Worm (Caenorhabditis elegans): ENCODE data around the gene npr-38.

The npr-38 gene

ce11 chrX:6274270-6274669 is 37.2 kb upstream of the npr-38 start (continued):
- TF ChIP-seq fkh-10 (GFP tag; optimal IDR thresholded peaks at IDR 0.05) (no peak), zfp-3 (GFP tag; conservative IDR thresholded peaks at IDR 0.05) (no peak), ztf-7 (tag; optimal IDR thresholded peaks at IDR 0.05) (peak; percentile 56), daf-12 (tag; optimal IDR thresholded peaks at IDR 0.05) (no peak)

- TF ChIP-seq skn-1 (tag; optimal IDR thresholded peaks at IDR 0.05) (no peak), nhr-28 (tag; optimal IDR thresholded peaks at IDR 0.05) (peak; percentile 38), ceh-44 (GFP tag; IDR thresholded peaks at IDR 0.05) (0 out of 2 replicates have a peak, but pooled peaks have one; percentile 13), nhr-25 (tag; optimal IDR thresholded peaks at IDR 0.05; ENCODE audit: borderline replicate concordance, insufficient read depth) (peak; percentile 60)
These were observed 36.1 kb upstream of the npr-38 start for ce11 chrX:6275343-6275742.

ce11 chrX:6276701-6277100 is 34.8 kb upstream of the npr-38 start:
- TF ChIP-seq lin-1 (GFP tag; IDR thresholded peaks at IDR 0.05), result no peak
- peak; percentile 95 for TF ChIP-seq aha-1 (tag)

- TF ChIP-seq nhr-77 (tag; optimal IDR thresholded peaks at IDR 0.05) (no peak), egl-27 (tag; optimal IDR thresholded peaks at IDR 0.05) (no peak), ceh-62 (tag; optimal IDR thresholded peaks at IDR 0.05) (no peak), ctbp-1 (GFP tag; IDR thresholded peaks at IDR 0.05) (no peak), zag-1 (tag; optimal IDR thresholded peaks at IDR 0.05) (no peak), ceh-28 (tag; optimal IDR thresholded peaks at IDR 0.05) (no peak)
These were observed 34.2 kb upstream of the npr-38 start for ce11 chrX:6277252-6277651.

- no peak for TF ChIP-seq nhr-11 (tag; optimal IDR thresholded peaks at IDR 0.05)
- TF ChIP-seq aha-1 (tag), result peak; percentile 82
These were observed 33.2 kb upstream of the npr-38 start for ce11 chrX:6278296-6278695.

- TF ChIP-seq mxl-3 (GFP tag; optimal IDR thresholded peaks at IDR 0.05) (peak; percentile 22), F44E2.7 (GFP tag; IDR thresholded peaks at IDR 0.05) (no peak), egl-27 (tag; optimal IDR thresholded peaks at IDR 0.05) (no peak), mep-1 (tag; optimal IDR thresholded peaks at IDR 0.05) (peak; percentile 32), daf-16 (GFP tag; optimal IDR thresholded peaks at IDR 0.05) (no peak), daf-16 (tag; optimal IDR thresholded peaks at IDR 0.05) (no peak), Y48G9A.11 (GFP tag; IDR thresholded peaks at IDR 0.05) (no peak), F26F4.8 (GFP tag; conservative IDR thresholded peaks at IDR 0.05) (no peak), daf-19 (GFP tag; conservative IDR thresholded peaks at IDR 0.05) (no peak), lsy-2 (tag; optimal IDR thresholded peaks at IDR 0.05) (no peak), hlh-11 (tag; optimal IDR thresholded peaks at IDR 0.05) (peak; percentile 41), rbr-2 (tag; optimal IDR thresholded peaks at IDR 0.05) (peak; percentile 11), lim-7 (GFP tag; IDR thresholded peaks at IDR 0.05) (0 out of 2 replicates have a peak, but pooled peaks have one; percentile 20), spr-3 (GFP tag; optimal IDR thresholded peaks at IDR 0.05) (no peak), ama-1 (optimal IDR thresholded peaks at IDR 0.05) (peak; percentile 75), zfp-3 (GFP tag; conservative IDR thresholded peaks at IDR 0.05) (no peak), mdl-1 (tag; optimal IDR thresholded peaks at IDR 0.05) (peak in 1 of 2 experiments; percentile 6)
These were observed 31.9 kb upstream of the npr-38 start, which contains the start of gene col-166 for ce11 chrX:6279625-6280024. Gene col-166 (plus strand): TSS chrX:6280016.

- peak; percentile 95 for TF ChIP-seq set-16 (GFP tag; IDR thresholded peaks at IDR 0.05)
These were observed 31.2 kb upstream of the npr-38 start for ce11 chrX:6280272-6280791.

Measured in whole organism, L4 larva.